Fruit fly (Drosophila melanogaster): Measurements from ENCODE around the gene tmod.

- TF ChIP-seq CG8478 (optimal IDR thresholded peaks at IDR 0.05): no peak
- no peak for TF ChIP-seq usp (GFP tag; optimal IDR thresholded peaks at IDR 0.05)
- TF ChIP-seq psq (optimal IDR thresholded peaks at IDR 0.05): no peak
- no peak for TF ChIP-seq EcR (GFP tag; optimal IDR thresholded peaks at IDR 0.05)
Measured at dm6 chr3R:30529570-30529969, 2.8 kb upstream of the tmod start.
